Worm (Caenorhabditis elegans): ENCODE results near the gene C27D6.12.

DNA sequence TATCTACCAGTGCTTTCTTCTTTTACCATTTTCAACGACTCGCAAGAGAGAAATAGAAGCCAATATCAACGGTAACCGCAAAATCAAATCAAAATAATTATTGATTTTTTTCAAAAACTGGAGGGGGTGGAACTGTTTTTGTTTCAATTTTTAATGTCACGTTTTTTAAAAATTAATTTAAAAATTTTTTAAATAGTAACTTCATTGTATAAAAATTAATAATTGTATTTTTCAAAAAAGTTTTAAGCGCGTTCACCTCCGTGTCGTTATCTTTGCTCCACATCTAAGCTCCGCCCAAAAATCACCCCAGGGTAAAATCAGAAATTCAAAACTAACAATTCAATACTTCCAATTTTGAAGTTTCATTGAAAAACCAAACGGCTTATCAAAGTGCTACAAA is 16.7 kb downstream of the C27D6.12 start, which contains the start of gene C27D6.11:
- TF ChIP-seq unc-62 (GFP tag; optimal IDR thresholded peaks at IDR 0.05): no peak
- no peak for TF ChIP-seq unc-130 (GFP tag; optimal IDR thresholded peaks at IDR 0.05)
- TF ChIP-seq B0019.2 (GFP tag; conservative IDR thresholded peaks at IDR 0.05): no peak
- TF ChIP-seq hsf-1 (GFP tag; IDR thresholded peaks at IDR 0.05): no peak
- no peak for TF ChIP-seq efl-1 (GFP tag; optimal IDR thresholded peaks at IDR 0.05)
- no peak for TF ChIP-seq F52B5.7 (tag; optimal IDR thresholded peaks at IDR 0.05)

All from whole organism, young adult.